1 fruit fly cellular context compared by ENCODE assay signal in the genomic region with DNA sequence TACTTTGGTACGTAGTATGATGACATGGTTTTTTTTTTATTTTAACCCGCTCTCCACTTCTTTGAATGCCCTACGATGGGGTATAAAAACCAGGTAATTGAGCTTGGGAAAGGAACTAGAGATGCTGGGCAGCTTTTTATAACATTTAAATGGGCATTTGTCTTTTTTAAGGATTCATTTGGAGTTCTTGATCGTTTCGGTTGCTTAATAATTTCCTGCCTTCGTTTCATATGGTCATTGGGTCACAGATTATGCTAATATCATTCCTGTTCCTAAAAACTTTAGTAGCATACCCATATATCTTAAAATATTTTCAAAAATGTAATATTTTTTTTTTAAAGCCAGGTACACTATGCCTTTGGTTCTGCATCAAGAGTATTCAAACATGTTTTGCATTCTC.
TF ChIP-seq lines count a peak whose summit lies in the region.

No protein-coding gene starts in this region.

TF ChIP-seq in whole organism, prepupa, 60 proteins besides CTCF, POLR2A, EP300 and RAD21 (continued from another document):
- TF ChIP-seq achi (GFP tag; optimal IDR thresholded peaks at IDR 0.05; lab: Kevin White, UChicago): no peak
- TF ChIP-seq cyc (GFP tag; optimal IDR thresholded peaks at IDR 0.05; lab: Kevin White, UChicago): peak; percentile 62
- TF ChIP-seq CG6276 (GFP tag; optimal IDR thresholded peaks at IDR 0.05; lab: Kevin White, UChicago): no peak
- no peak for TF ChIP-seq CG8119 (GFP tag; IDR thresholded peaks at IDR 0.05; lab: Robert Waterston, UW)
- peak; percentile 42 for TF ChIP-seq Ets21C (GFP tag; optimal IDR thresholded peaks at IDR 0.05; lab: Kevin White, UChicago)
- peak in 1 of 2 experiments; percentile 0 for TF ChIP-seq salr (GFP tag; optimal IDR thresholded peaks at IDR 0.05; lab: Kevin White, UChicago)
- no peak for TF ChIP-seq Gug (GFP tag; IDR thresholded peaks at IDR 0.05; lab: Robert Waterston, UW)
- no peak for TF ChIP-seq Hr4 (GFP tag; optimal IDR thresholded peaks at IDR 0.05; lab: Kevin White, UChicago)
- TF ChIP-seq net (GFP tag; optimal IDR thresholded peaks at IDR 0.05; lab: Kevin White, UChicago): no peak
- TF ChIP-seq Ets96B (tag; optimal IDR thresholded peaks at IDR 0.05; lab: Kevin White, UChicago): peak; percentile 10
- no peak for TF ChIP-seq CG3032 (tag; optimal IDR thresholded peaks at IDR 0.05; lab: Kevin White, UChicago)
- no peak for TF ChIP-seq CG11762 (GFP tag; optimal IDR thresholded peaks at IDR 0.05; lab: Kevin White, UChicago; ENCODE audit: insufficient read depth)
- peak; percentile 44 for TF ChIP-seq acj6 (GFP tag; optimal IDR thresholded peaks at IDR 0.05; lab: Kevin White, UChicago)
- TF ChIP-seq CG8319 (GFP tag; optimal IDR thresholded peaks at IDR 0.05; lab: Kevin White, UChicago): no peak
- peak; percentile 80 for TF ChIP-seq Eip78C (GFP tag; lab: Kevin White, UChicago)
- TF ChIP-seq OdsH (GFP tag; optimal IDR thresholded peaks at IDR 0.05; lab: Kevin White, UChicago): no peak
- TF ChIP-seq topi (GFP tag; optimal IDR thresholded peaks at IDR 0.05; lab: Kevin White, UChicago): peak; percentile 60
- TF ChIP-seq CG10631 (GFP tag; optimal IDR thresholded peaks at IDR 0.05; lab: Kevin White, UChicago): peak; percentile 49
- TF ChIP-seq CG15336 (GFP tag; IDR thresholded peaks at IDR 0.05; lab: Robert Waterston, UW): no peak
- no peak for TF ChIP-seq fkh (GFP tag; optimal IDR thresholded peaks at IDR 0.05; lab: Kevin White, UChicago)
- TF ChIP-seq CG6163 (GFP tag; IDR thresholded peaks at IDR 0.05; lab: Robert Waterston, UW): no peak
- peak; percentile 76 for TF ChIP-seq svp (GFP tag; lab: Kevin White, UChicago)
- TF ChIP-seq CG4318 (GFP tag; optimal IDR thresholded peaks at IDR 0.05; lab: Kevin White, UChicago): no peak
- peak; percentile 44 for TF ChIP-seq CG6792 (GFP tag; optimal IDR thresholded peaks at IDR 0.05; lab: Kevin White, UChicago)
- peak; percentile 40 for TF ChIP-seq Smox (GFP tag; optimal IDR thresholded peaks at IDR 0.05; lab: Kevin White, UChicago)
- no peak for TF ChIP-seq dac (GFP tag; optimal IDR thresholded peaks at IDR 0.05; lab: Kevin White, UChicago)
- no peak for TF ChIP-seq Sox15 (GFP tag; optimal IDR thresholded peaks at IDR 0.05; lab: Kevin White, UChicago)
- no peak for TF ChIP-seq CG6854 (GFP tag; optimal IDR thresholded peaks at IDR 0.05; lab: Kevin White, UChicago)
- no peak for TF ChIP-seq fd59A (GFP tag; optimal IDR thresholded peaks at IDR 0.05; lab: Kevin White, UChicago)
- no peak for TF ChIP-seq Hr38 (GFP tag; optimal IDR thresholded peaks at IDR 0.05; lab: Kevin White, UChicago)
